Worm (Caenorhabditis elegans) whole organism, L1 larva: ENCODE results near the gene nspg-7.2.
A peak's percentile ranks its signal among the peaks of the same experiment; 100 is the strongest.

Experiments used
- C04F5.9 ChIP-seq: sonication (generic microtip); optimal IDR thresholded peaks from 2 replicates; lab custom pipeline; 2016; ENCODE audit warnings: missing genetic modification characterization, missing compliant biosample characterization
- C16A3.4 ChIP-seq: fragments of 150-350 bp; optimal IDR thresholded peaks from 2 replicates; lab custom pipeline; 2014; ENCODE audit warnings: missing biosample characterization, missing genetic modification characterization
- F16B12.6 ChIP-seq: fragments of 150-350 bp; optimal IDR thresholded peaks from 2 replicates; lab custom pipeline; 2014; ENCODE audit warnings: missing biosample characterization, missing genetic modification characterization
- Y116A8C.19 ChIP-seq: sonication (generic microtip); optimal IDR thresholded peaks from 2 replicates; lab custom pipeline; 2016; ENCODE audit warnings: missing compliant biosample characterization, missing genetic modification characterization, borderline replicate concordance
- ceh-82 ChIP-seq, 3 experiments: fragments of 150-350 bp in 1 of 3; sonication (generic microtip) in 2 of 3; optimal IDR thresholded peaks; 2 replicates each; lab custom pipeline; 2014 to 2017; ENCODE audit warnings: missing biosample characterization in 3 of 3, missing genetic modification characterization in 3 of 3
- ceh-90 ChIP-seq: sonication (generic microtip); optimal IDR thresholded peaks from 2 replicates; lab custom pipeline; 2016; ENCODE audit warnings: missing genetic modification characterization, missing compliant biosample characterization
- efl-3 ChIP-seq: fragments of 200-800 bp; sonication (Bioruptor generic); optimal IDR thresholded peaks from 2 replicates; lab custom pipeline; 2018; ENCODE audit warnings: mild to moderate bottlenecking, missing genetic modification characterization, missing compliant biosample characterization
- egl-13 ChIP-seq: sonication (generic microtip); optimal IDR thresholded peaks from 2 replicates; lab custom pipeline; 2016; ENCODE audit warnings: missing genotype, missing genetic modification reagents, missing genetic modification characterization, missing compliant biosample characterization
- elt-2 ChIP-seq: sonication (generic microtip); optimal IDR thresholded peaks from 2 replicates; lab custom pipeline; 2016; ENCODE audit warnings: missing genetic modification characterization, mild to moderate bottlenecking, inconsistent platforms, missing compliant biosample characterization, missing genetic modification reagents
- elt-3 ChIP-seq, 6 experiments: fragments of 150-350 bp in 1 of 6; sonication (generic microtip); optimal IDR thresholded peaks; 2 replicates each; lab custom pipeline; 2017 to 2018; ENCODE audit warnings: missing biosample characterization in 6 of 6, missing genetic modification characterization in 6 of 6, inconsistent platforms in 1 of 6
- ets-5 ChIP-seq: fragments of 200-800 bp; sonication (Bioruptor generic); IDR thresholded peaks from 2 replicates; pipeline ENCODE4 v1.3.6; 2022; ENCODE audit warnings: missing genetic modification characterization, missing compliant biosample characterization
- fkh-10 ChIP-seq: sonication (generic microtip); optimal IDR thresholded peaks from 2 replicates; lab custom pipeline; 2017; ENCODE audit warnings: missing biosample characterization, missing genetic modification reagents, missing genetic modification characterization
- fkh-4 ChIP-seq: sonication (generic microtip); optimal IDR thresholded peaks from 2 replicates; lab custom pipeline; 2016; ENCODE audit warnings: missing compliant biosample characterization, missing genetic modification characterization, borderline replicate concordance
- fkh-8 ChIP-seq: sonication (generic microtip); optimal IDR thresholded peaks from 2 replicates; lab custom pipeline; 2016; ENCODE audit warnings: mild to moderate bottlenecking, missing genetic modification characterization, missing compliant biosample characterization
- fos-1 ChIP-seq: fragments of 150-350 bp; optimal IDR thresholded peaks from 2 replicates; lab custom pipeline; 2014; ENCODE audit warnings: missing biosample characterization, missing genetic modification characterization
- grh-1 ChIP-seq: fragments of 200-800 bp; sonication (Bioruptor generic); IDR thresholded peaks from 2 replicates; pipeline ENCODE4 v1.3.6; 2022; ENCODE audit warnings: missing genetic modification reagents, missing genetic modification characterization, missing compliant biosample characterization
- irx-1 ChIP-seq: sonication (generic microtip); optimal IDR thresholded peaks from 2 replicates; lab custom pipeline; 2016; ENCODE audit warnings: missing genetic modification characterization, missing compliant biosample characterization
- isw-1 ChIP-seq: fragments of 200-800 bp; sonication (Bioruptor generic); IDR thresholded peaks from 2 replicates; pipeline ENCODE4 v1.3.6; 2022; ENCODE audit warnings: missing genetic modification characterization, missing compliant biosample characterization
- jun-1 ChIP-seq: fragments of 150-350 bp; optimal IDR thresholded peaks from 2 replicates; lab custom pipeline; 2014; ENCODE audit warnings: missing biosample characterization, missing genetic modification reagents, missing genetic modification characterization
- lin-14 ChIP-seq: fragments of 200-800 bp; sonication (Bioruptor generic); optimal IDR thresholded peaks from 2 replicates; lab custom pipeline; 2018; ENCODE audit warnings: mild to moderate bottlenecking, missing genetic modification characterization, moderate library complexity, missing compliant biosample characterization
- lin-15B ChIP-seq: fragments of 150-350 bp; sonication (generic microtip); optimal IDR thresholded peaks from 3 replicates; lab custom pipeline; 2014; ENCODE audit warnings: missing biosample characterization, missing genetic modification characterization
- lin-39 ChIP-seq: fragments of 150-350 bp; optimal IDR thresholded peaks from 2 replicates; lab custom pipeline; 2014; ENCODE audit warnings: missing biosample characterization, missing genetic modification reagents, missing genetic modification characterization
- lir-3 ChIP-seq: sonication (generic microtip); optimal IDR thresholded peaks from 2 replicates; lab custom pipeline; 2016; ENCODE audit warnings: mild to moderate bottlenecking, missing genetic modification characterization, moderate library complexity, missing compliant biosample characterization; ENCODE audit not compliant: poor library complexity
- mef-2 ChIP-seq: fragments of 150-350 bp; optimal IDR thresholded peaks from 2 replicates; lab custom pipeline; 2014; ENCODE audit warnings: missing biosample characterization, missing genetic modification characterization
- mep-1 ChIP-seq: fragments of 150-350 bp; optimal IDR thresholded peaks from 2 replicates; lab custom pipeline; 2014; ENCODE audit warnings: missing biosample characterization, missing genetic modification characterization
- nhr-11 ChIP-seq: fragments of 150-350 bp; optimal IDR thresholded peaks from 2 replicates; lab custom pipeline; 2014; ENCODE audit warnings: missing biosample characterization, missing genetic modification characterization
- nhr-19 ChIP-seq: fragments of 200-800 bp; sonication (Bioruptor generic); conservative IDR thresholded peaks from 2 replicates; pipeline ENCODE4 v1.3.6; 2022; ENCODE audit warnings: missing genetic modification characterization, missing compliant biosample characterization
- nhr-237 ChIP-seq: fragments of 150-350 bp; optimal IDR thresholded peaks from 2 replicates; lab custom pipeline; 2014; ENCODE audit warnings: missing biosample characterization, missing genetic modification characterization
- nhr-71 ChIP-seq: sonication (generic microtip); optimal IDR thresholded peaks from 2 replicates; lab custom pipeline; 2016; ENCODE audit warnings: mild to moderate bottlenecking, missing genetic modification characterization, moderate library complexity, missing compliant biosample characterization
- nhr-77 ChIP-seq: fragments of 150-350 bp; optimal IDR thresholded peaks from 2 replicates; lab custom pipeline; 2014; ENCODE audit warnings: missing biosample characterization, missing genetic modification characterization
- nhr-90 ChIP-seq: sonication (generic microtip); optimal IDR thresholded peaks from 2 replicates; lab custom pipeline; 2016; ENCODE audit warnings: mild to moderate bottlenecking, missing genetic modification characterization, missing compliant biosample characterization; ENCODE audit not compliant: poor library complexity
- pag-3 ChIP-seq: sonication (generic microtip); optimal IDR thresholded peaks from 2 replicates; lab custom pipeline; 2017; ENCODE audit warnings: missing genetic modification characterization, mild to moderate bottlenecking, missing compliant biosample characterization, antibody characterized with exemption, borderline replicate concordance; ENCODE audit not compliant: insufficient read depth
- pax-3 ChIP-seq: fragments of 200-800 bp; sonication (Bioruptor generic); optimal IDR thresholded peaks from 2 replicates; lab custom pipeline; 2018; ENCODE audit warnings: mild to moderate bottlenecking, missing genetic modification characterization, moderate library complexity, missing compliant biosample characterization
- skn-1 ChIP-seq: fragments of 150-350 bp; optimal IDR thresholded peaks from 2 replicates; lab custom pipeline; 2014; ENCODE audit warnings: missing biosample characterization, missing genetic modification characterization
- snu-23 ChIP-seq: sonication (generic microtip); optimal IDR thresholded peaks from 2 replicates; lab custom pipeline; 2016; ENCODE audit warnings: missing genetic modification characterization, missing compliant biosample characterization
- sox-4 ChIP-seq: sonication (generic microtip); optimal IDR thresholded peaks from 2 replicates; lab custom pipeline; 2016; ENCODE audit warnings: missing genetic modification characterization, missing compliant biosample characterization
- tlp-1 ChIP-seq: fragments of 150-350 bp; optimal IDR thresholded peaks from 2 replicates; lab custom pipeline; 2014; ENCODE audit warnings: missing biosample characterization, missing genetic modification characterization
- unc-98 ChIP-seq: fragments of 200-800 bp; sonication (Bioruptor generic); IDR thresholded peaks from 2 replicates; pipeline ENCODE4 v1.3.6; 2022; ENCODE audit warnings: missing genetic modification characterization, missing compliant biosample characterization
- xbp-1 ChIP-seq: sonication (generic microtip); optimal IDR thresholded peaks from 2 replicates; lab custom pipeline; 2016; ENCODE audit warnings: missing genetic modification characterization, missing compliant biosample characterization
- zag-1 ChIP-seq: fragments of 150-350 bp; optimal IDR thresholded peaks from 2 replicates; lab custom pipeline; 2014; ENCODE audit warnings: missing biosample characterization, missing genetic modification characterization
- zip-4 ChIP-seq: fragments of 200-800 bp; sonication (Bioruptor generic); optimal IDR thresholded peaks from 2 replicates; lab custom pipeline; 2018; ENCODE audit warnings: mild to moderate bottlenecking, missing genetic modification characterization, moderate library complexity, missing compliant biosample characterization

Gene nspg-7.2

DNA sequence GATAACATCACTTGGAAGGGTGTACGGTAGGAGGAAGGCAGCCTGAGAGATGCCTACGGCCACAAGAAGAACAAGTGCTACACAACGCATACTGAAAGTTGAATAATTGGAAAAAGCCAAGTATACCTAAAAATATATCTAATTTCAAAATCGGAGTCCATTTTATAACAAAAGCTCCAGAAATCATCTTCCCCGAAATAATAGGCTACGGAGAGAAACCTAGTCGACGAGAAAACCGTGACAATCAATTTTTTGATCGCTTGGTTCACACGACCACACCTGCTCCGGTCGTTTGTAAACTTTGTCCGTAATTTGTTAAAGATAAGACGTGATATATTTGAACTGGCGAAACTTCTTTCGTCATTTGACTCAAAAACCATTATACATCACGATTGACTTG lies at the start of gene nspg-7.2:
TSS of gene nspg-7.2 (minus strand) at position 101 of the 400 bp plus-strand sequence.
- TF ChIP-seq mep-1 (no peak), isw-1 (no peak), elt-2 (tag; lab: Kevin White, UChicago) (no peak), jun-1 (tag; lab: Kevin White, UChicago) (no peak), ceh-82 (tag; optimal IDR thresholded peaks at IDR 0.05; lab: Kevin White, UChicago) (no peak), zip-4 (GFP tag; lab: Kevin White, UChicago) (no peak), snu-23 (GFP tag; lab: Kevin White, UChicago) (no peak), lin-39 (tag; lab: Kevin White, UChicago) (no peak), tlp-1 (tag; lab: Kevin White, UChicago) (no peak), zag-1 (tag; lab: Kevin White, UChicago) (no peak), lir-3 (tag; lab: Kevin White, UChicago) (no peak), irx-1 (no peak), xbp-1 (tag; lab: Kevin White, UChicago) (no peak), egl-13 (tag; lab: Kevin White, UChicago) (no peak), ets-5 (GFP tag; lab: Robert Waterston, UW) (no peak), fkh-8 (tag; lab: Kevin White, UChicago) (no peak), elt-3 (tag; optimal IDR thresholded peaks at IDR 0.05; lab: Kevin White, UChicago) (no peak)

DNA sequence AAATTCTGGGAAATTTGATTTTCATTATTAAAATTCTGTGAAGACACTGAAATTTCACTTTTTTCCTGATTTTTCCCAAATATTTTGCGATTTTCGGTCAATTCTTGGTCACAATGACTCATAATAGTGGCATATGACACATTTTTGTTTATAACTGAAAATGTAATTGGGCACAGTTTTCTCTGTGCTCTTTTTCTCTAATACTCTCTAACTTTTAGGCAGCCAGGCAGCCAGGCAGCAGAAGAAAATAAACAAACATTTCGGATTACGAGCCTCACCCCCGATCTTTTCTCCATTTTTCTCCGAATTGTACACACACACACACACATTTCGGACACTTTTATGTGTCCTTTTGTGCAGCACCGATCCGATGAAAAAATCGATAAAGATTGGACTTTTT lies 49.2 kb upstream of the nspg-7.2 start:
- TF ChIP-seq Y116A8C.19 (tag; lab: Kevin White, UChicago) (no peak), nhr-90 (tag; lab: Kevin White, UChicago) (no peak), lin-14 (peak; percentile 51), fkh-8 (tag; lab: Kevin White, UChicago) (no peak), isw-1 (no peak), nhr-77 (tag; lab: Kevin White, UChicago) (peak; percentile 7), tlp-1 (tag; lab: Kevin White, UChicago) (no peak), irx-1 (peak; percentile 20), ceh-90 (tag; lab: Kevin White, UChicago) (no peak), lin-15B (no peak), zag-1 (tag; lab: Kevin White, UChicago) (no peak), efl-3 (GFP tag; lab: Kevin White, UChicago) (no peak), egl-13 (tag; lab: Kevin White, UChicago) (no peak), F16B12.6 (tag; lab: Kevin White, UChicago) (no peak), mef-2 (tag; lab: Kevin White, UChicago) (no peak), pax-3 (tag; lab: Kevin White, UChicago) (no peak), grh-1 (GFP tag; lab: Robert Waterston, UW) (no peak), pag-3 (tag; lab: Kevin White, UChicago) (no peak), unc-98 (GFP tag; lab: Robert Waterston, UW) (no peak), C16A3.4 (tag; lab: Kevin White, UChicago) (no peak), ets-5 (GFP tag; lab: Robert Waterston, UW) (no peak), fkh-10 (GFP tag; lab: Kevin White, UChicago) (no peak), nhr-11 (tag; lab: Kevin White, UChicago) (no peak), ceh-82 (tag; optimal IDR thresholded peaks at IDR 0.05; lab: Kevin White, UChicago) (peak in 1 of 3 experiments; percentile 9), nhr-71 (tag; lab: Kevin White, UChicago) (peak; percentile 21), fkh-4 (tag; lab: Kevin White, UChicago) (no peak), skn-1 (tag; lab: Kevin White, UChicago) (no peak), sox-4 (no peak), nhr-19 (GFP tag; lab: Robert Waterston, UW) (no peak), fos-1 (peak; percentile 0), elt-2 (tag; lab: Kevin White, UChicago) (no peak), elt-3 (tag; optimal IDR thresholded peaks at IDR 0.05; lab: Kevin White, UChicago) (no peak), nhr-237 (tag; lab: Kevin White, UChicago) (no peak), C04F5.9 (tag; lab: Kevin White, UChicago) (no peak)
